Worm (Caenorhabditis elegans) whole organism, L4 larva: Measurements from ENCODE around the gene pir-1.

Source experiments
- D1046.2 ChIP-seq: fragments of 200-800 bp; sonication (Bioruptor generic); IDR thresholded peaks from 2 replicates; pipeline ENCODE4 v1.3.6; 2022; ENCODE audit warnings: missing genetic modification characterization, missing compliant biosample characterization
- F26F4.8 ChIP-seq: fragments of 200-800 bp; sonication (Bioruptor generic); conservative IDR thresholded peaks from 2 replicates; pipeline ENCODE4 v1.3.6; 2022; ENCODE audit warnings: missing genetic modification characterization, missing compliant biosample characterization
- F44E2.7 ChIP-seq: fragments of 200-800 bp; sonication (Bioruptor generic); IDR thresholded peaks from 2 replicates; pipeline ENCODE4 v2.1.2; 2022; ENCODE audit warnings: missing genetic modification characterization, missing compliant biosample characterization
- T20F7.1 ChIP-seq: fragments of 200-800 bp; sonication (Bioruptor generic); optimal IDR thresholded peaks from 2 replicates; lab custom pipeline; 2018; ENCODE audit warnings: mild to moderate bottlenecking, missing genetic modification characterization, missing compliant biosample characterization
- Y48G9A.11 ChIP-seq: fragments of 200-800 bp; sonication (Bioruptor generic); IDR thresholded peaks from 2 replicates; pipeline ENCODE4 v1.3.6; 2022; ENCODE audit warnings: missing genetic modification reagents, missing genetic modification characterization, missing compliant biosample characterization
- Y5F2A.4 ChIP-seq: fragments of 200-800 bp; sonication (Bioruptor generic); optimal IDR thresholded peaks from 2 replicates; lab custom pipeline; 2018; ENCODE audit warnings: mild to moderate bottlenecking, missing genetic modification characterization, missing compliant biosample characterization
- Y75B8A.6 ChIP-seq: fragments of 200-800 bp; sonication (Bioruptor generic); IDR thresholded peaks from 2 replicates; pipeline ENCODE4 v1.3.6; 2022; ENCODE audit warnings: missing genetic modification reagents, missing genetic modification characterization, missing compliant biosample characterization
- ZK337.2 ChIP-seq: fragments of 200-800 bp; sonication (Bioruptor generic); IDR thresholded peaks from 2 replicates; pipeline ENCODE4 v1.3.6; 2022; ENCODE audit warnings: missing genetic modification reagents, missing genetic modification characterization, missing compliant biosample characterization
- ZK546.5 ChIP-seq, 2 experiments: sonication (generic microtip); optimal IDR thresholded peaks; 2 replicates each; lab custom pipeline; 2017; ENCODE audit warnings: missing biosample characterization in 2 of 2, missing genetic modification characterization in 2 of 2
- ama-1 ChIP-seq: fragments of 150-350 bp; optimal IDR thresholded peaks from 2 replicates; lab custom pipeline; 2014; ENCODE audit warnings: inconsistent platforms, mixed read lengths
- arid-1 ChIP-seq: fragments of 200-800 bp; sonication (Bioruptor generic); conservative IDR thresholded peaks from 2 replicates; pipeline ENCODE4 v1.3.6; 2022; ENCODE audit warnings: missing genetic modification reagents, missing genetic modification characterization, missing compliant biosample characterization
- attf-4 ChIP-seq: sonication (generic microtip); optimal IDR thresholded peaks from 3 replicates; lab custom pipeline; 2017; ENCODE audit warnings: missing biosample characterization, missing genetic modification characterization
- ceh-28 ChIP-seq: fragments of 150-350 bp; optimal IDR thresholded peaks from 2 replicates; lab custom pipeline; 2014; ENCODE audit warnings: missing biosample characterization, missing genetic modification reagents, missing genetic modification characterization
- ceh-32 ChIP-seq: sonication (generic microtip); optimal IDR thresholded peaks from 2 replicates; lab custom pipeline; 2016; ENCODE audit warnings: mild to moderate bottlenecking, missing genetic modification characterization, missing compliant biosample characterization; ENCODE audit not compliant: poor library complexity
- ceh-44 ChIP-seq: fragments of 200-800 bp; sonication (Bioruptor generic); IDR thresholded peaks from 2 replicates; pipeline ENCODE4 v1.3.6; 2022; ENCODE audit warnings: missing genetic modification reagents, missing genetic modification characterization, missing compliant biosample characterization
- ces-1 ChIP-seq: fragments of 150-350 bp; sonication (generic microtip); optimal IDR thresholded peaks from 4 replicates; lab custom pipeline; 2014; ENCODE audit warnings: missing biosample characterization, missing genetic modification reagents, missing genetic modification characterization
- daf-16 ChIP-seq, 3 experiments: sonication (generic microtip); optimal IDR thresholded peaks; 2 replicates each; lab custom pipeline; 2016 to 2017; ENCODE audit warnings: missing genetic modification characterization in 3 of 3, missing genetic modification reagents in 3 of 3, mild to moderate bottlenecking in 2 of 3, missing compliant biosample characterization in 2 of 3, missing biosample characterization in 1 of 3, moderate library complexity in 1 of 3
- dmd-6 ChIP-seq: fragments of 200-800 bp; sonication (Bioruptor generic); IDR thresholded peaks from 2 replicates; pipeline ENCODE4 v1.3.6; 2022; ENCODE audit warnings: missing genetic modification reagents, missing genetic modification characterization, missing compliant biosample characterization
- dmd-9 ChIP-seq: fragments of 200-800 bp; sonication (Bioruptor generic); IDR thresholded peaks from 2 replicates; pipeline ENCODE4 v1.3.6; 2022; ENCODE audit warnings: missing genetic modification reagents, missing genetic modification characterization, missing compliant biosample characterization
- duxl-1 ChIP-seq: sonication (generic microtip); optimal IDR thresholded peaks from 2 replicates; lab custom pipeline; 2016; ENCODE audit warnings: mild to moderate bottlenecking, missing genetic modification characterization, moderate library complexity, missing compliant biosample characterization; ENCODE audit not compliant: poor library complexity
- dve-1 ChIP-seq: sonication (generic microtip); optimal IDR thresholded peaks from 2 replicates; lab custom pipeline; 2017; ENCODE audit warnings: antibody characterized with exemption, mild to moderate bottlenecking, missing genetic modification characterization, missing compliant biosample characterization; ENCODE audit not compliant: insufficient read depth
- fos-1 ChIP-seq: fragments of 150-350 bp; optimal IDR thresholded peaks from 2 replicates; lab custom pipeline; 2014; ENCODE audit warnings: missing biosample characterization, missing genetic modification characterization
- hif-1 ChIP-seq, 2 experiments: sonication (generic microtip); optimal IDR thresholded peaks; 2 replicates each; lab custom pipeline; 2016 to 2017; ENCODE audit warnings: missing compliant biosample characterization in 2 of 2, missing genetic modification characterization in 2 of 2, missing genetic modification reagents in 2 of 2, missing genotype in 2 of 2, mild to moderate bottlenecking in 1 of 2
- jun-1 ChIP-seq: fragments of 150-350 bp; optimal IDR thresholded peaks from 2 replicates; lab custom pipeline; 2014; ENCODE audit warnings: missing biosample characterization, missing genetic modification reagents, missing genetic modification characterization
- lin-1 ChIP-seq: fragments of 200-800 bp; sonication (Bioruptor generic); IDR thresholded peaks from 2 replicates; pipeline ENCODE4 v1.3.6; 2022; ENCODE audit warnings: missing genetic modification reagents, missing genetic modification characterization, missing compliant biosample characterization
- lin-13 ChIP-seq: fragments of 150-350 bp; optimal IDR thresholded peaks from 2 replicates; lab custom pipeline; 2014; ENCODE audit warnings: missing biosample characterization, missing genetic modification reagents, missing genetic modification characterization
- lin-39 ChIP-seq: fragments of 150-350 bp; optimal IDR thresholded peaks from 2 replicates; lab custom pipeline; 2014; ENCODE audit warnings: missing biosample characterization, missing genetic modification reagents, missing genetic modification characterization
- lir-3 ChIP-seq: sonication (generic microtip); optimal IDR thresholded peaks from 2 replicates; lab custom pipeline; 2016; ENCODE audit warnings: mild to moderate bottlenecking, missing genetic modification characterization, missing compliant biosample characterization
- lsy-2 ChIP-seq, 2 experiments: fragments of 150-350 bp in 1 of 2; sonication (generic microtip) in 1 of 2; optimal IDR thresholded peaks; 2 replicates each; lab custom pipeline; 2014 to 2017; ENCODE audit warnings: missing biosample characterization in 2 of 2, missing genetic modification characterization in 2 of 2
- madf-5 ChIP-seq, 2 experiments: fragments of 200-800 bp; sonication (Bioruptor generic); IDR thresholded peaks; 2 replicates each; pipeline ENCODE4 v1.3.6; 2022; ENCODE audit warnings: missing compliant biosample characterization in 2 of 2, missing genetic modification characterization in 2 of 2
- madf-9 ChIP-seq: fragments of 200-800 bp; sonication (Bioruptor generic); conservative IDR thresholded peaks from 2 replicates; pipeline ENCODE4 v1.3.6; 2022; ENCODE audit warnings: missing genetic modification reagents, missing genetic modification characterization, missing compliant biosample characterization
- mdt-29 ChIP-seq: fragments of 200-800 bp; sonication (Bioruptor generic); IDR thresholded peaks from 2 replicates; pipeline ENCODE4 v1.3.6; 2022; ENCODE audit warnings: missing genetic modification reagents, missing genetic modification characterization, missing compliant biosample characterization
- mep-1 ChIP-seq: fragments of 150-350 bp; sonication (generic microtip); optimal IDR thresholded peaks from 3 replicates; lab custom pipeline; 2014; ENCODE audit warnings: missing biosample characterization, missing genetic modification characterization
- mes-2 ChIP-seq: sonication (generic microtip); optimal IDR thresholded peaks from 2 replicates; lab custom pipeline; 2016; ENCODE audit warnings: missing genotype, mild to moderate bottlenecking, missing genetic modification characterization, missing compliant biosample characterization; ENCODE audit not compliant: poor library complexity, severe bottlenecking
- nhr-11 ChIP-seq: fragments of 150-350 bp; optimal IDR thresholded peaks from 2 replicates; lab custom pipeline; 2014; ENCODE audit warnings: missing biosample characterization, missing genetic modification characterization
- nhr-111 ChIP-seq: fragments of 200-800 bp; sonication (Bioruptor generic); optimal IDR thresholded peaks from 2 replicates; lab custom pipeline; 2018; ENCODE audit warnings: mild to moderate bottlenecking, missing genetic modification characterization, missing compliant biosample characterization
- nhr-25 ChIP-seq: sonication (generic microtip); optimal IDR thresholded peaks from 2 replicates; lab custom pipeline; 2017; ENCODE audit warnings: missing genetic modification characterization, mild to moderate bottlenecking, missing compliant biosample characterization, antibody characterized with exemption, moderate library complexity, borderline replicate concordance; ENCODE audit not compliant: insufficient read depth
- nhr-41 ChIP-seq: fragments of 200-800 bp; sonication (Bioruptor generic); IDR thresholded peaks from 2 replicates; pipeline ENCODE4 v1.3.6; 2022; ENCODE audit warnings: missing genetic modification reagents, missing genetic modification characterization, missing compliant biosample characterization
- nhr-42 ChIP-seq: fragments of 200-800 bp; sonication (Bioruptor generic); IDR thresholded peaks from 2 replicates; pipeline ENCODE4 v1.3.6; 2022; ENCODE audit warnings: missing genetic modification characterization, missing compliant biosample characterization
- nhr-6 ChIP-seq: fragments of 150-350 bp; optimal IDR thresholded peaks from 2 replicates; lab custom pipeline; 2014; ENCODE audit warnings: missing biosample characterization, missing genetic modification characterization
- php-3 ChIP-seq: fragments of 200-800 bp; sonication (Bioruptor generic); IDR thresholded peaks from 2 replicates; pipeline ENCODE4 v1.3.6; 2022; ENCODE audit warnings: missing genetic modification reagents, missing genetic modification characterization, missing compliant biosample characterization
- pqm-1 ChIP-seq: sonication (generic microtip); optimal IDR thresholded peaks from 2 replicates; lab custom pipeline; 2017; ENCODE audit warnings: missing biosample characterization, missing genetic modification characterization
- saeg-2 ChIP-seq: fragments of 200-800 bp; sonication (Bioruptor generic); IDR thresholded peaks from 2 replicates; pipeline ENCODE4 v1.3.6; 2022; ENCODE audit warnings: missing genetic modification reagents, missing genetic modification characterization, missing compliant biosample characterization
- sdz-12 ChIP-seq: fragments of 200-800 bp; sonication (Bioruptor generic); optimal IDR thresholded peaks from 2 replicates; lab custom pipeline; 2018; ENCODE audit warnings: mild to moderate bottlenecking, missing genetic modification characterization, missing compliant biosample characterization
- tag-97 ChIP-seq: fragments of 200-800 bp; sonication (Bioruptor generic); IDR thresholded peaks from 2 replicates; pipeline ENCODE4 v1.3.6; 2022; ENCODE audit warnings: missing genetic modification characterization, missing compliant biosample characterization
- tra-1 ChIP-seq: fragments of 200-800 bp; sonication (Bioruptor generic); IDR thresholded peaks from 2 replicates; pipeline ENCODE4 v1.3.6; 2022; ENCODE audit warnings: missing genetic modification reagents, missing genetic modification characterization, missing compliant biosample characterization
- unc-39 ChIP-seq: sonication (generic microtip); optimal IDR thresholded peaks from 2 replicates; lab custom pipeline; 2017; ENCODE audit warnings: missing biosample characterization, missing genetic modification characterization
- unc-62 ChIP-seq, 3 experiments: fragments of 150-350 bp in 1 of 3; sonication (generic microtip); optimal IDR thresholded peaks in 2 of 3; peaks in 1 of 3; 1 replicate in 1 of 3; 2 replicates in 2 of 3; lab custom pipeline; 2014 to 2017; ENCODE audit warnings: missing biosample characterization in 3 of 3, missing genetic modification characterization in 3 of 3, missing genetic modification reagents in 3 of 3, missing genotype in 1 of 3
- zag-1 ChIP-seq: fragments of 150-350 bp; optimal IDR thresholded peaks from 2 replicates; lab custom pipeline; 2014; ENCODE audit warnings: missing biosample characterization, missing genetic modification characterization
- zfp-3 ChIP-seq: fragments of 200-800 bp; sonication (Bioruptor generic); conservative IDR thresholded peaks from 2 replicates; pipeline ENCODE4 v1.3.6; 2022; ENCODE audit warnings: missing genetic modification reagents, missing genetic modification characterization, missing compliant biosample characterization

Gene pir-1

ce11 chrII:9177080-9177479 is at the start of gene pir-1, which contains the start of gene sec-5:
TSS of gene pir-1 (plus strand) at chrII:9177300.
TSS of gene sec-5 (minus strand) at chrII:9177152.
- TF ChIP-seq saeg-2 (no peak), lsy-2 (tag; optimal IDR thresholded peaks at IDR 0.05; lab: Kevin White, UChicago) (peak in 1 of 2 experiments; percentile 72), ZK337.2 (GFP tag; lab: Robert Waterston, UW) (no peak), lin-1 (GFP tag; lab: Robert Waterston, UW) (no peak), tag-97 (GFP tag; lab: Robert Waterston, UW) (no peak), nhr-41 (no peak), nhr-42 (GFP tag; lab: Robert Waterston, UW) (no peak), mes-2 (tag; lab: Kevin White, UChicago) (peak; percentile 78), ceh-44 (GFP tag; lab: Robert Waterston, UW) (no peak), dmd-9 (GFP tag; lab: Robert Waterston, UW) (no peak), ama-1 (lab: Kevin White, UChicago) (no peak), tra-1 (GFP tag; lab: Robert Waterston, UW) (no peak), zfp-3 (GFP tag; lab: Robert Waterston, UW) (no peak), nhr-11 (tag; lab: Kevin White, UChicago) (no peak), dve-1 (tag; lab: Kevin White, UChicago) (peak; percentile 15), mdt-29 (GFP tag; lab: Robert Waterston, UW) (no peak), unc-39 (tag; lab: Kevin White, UChicago) (no peak), jun-1 (tag; lab: Kevin White, UChicago) (no peak), lir-3 (no peak), D1046.2 (GFP tag; lab: Robert Waterston, UW) (no peak), ces-1 (GFP tag; lab: Kevin White, UChicago) (no peak), fos-1 (tag; lab: Kevin White, UChicago) (no peak), pqm-1 (tag; lab: Kevin White, UChicago) (no peak), nhr-6 (tag; lab: Kevin White, UChicago) (no peak), nhr-111 (GFP tag; lab: Kevin White, UChicago) (no peak), php-3 (no peak), ceh-32 (no peak), ceh-28 (tag; lab: Kevin White, UChicago) (no peak), lin-39 (tag; lab: Kevin White, UChicago) (no peak), arid-1 (GFP tag; lab: Robert Waterston, UW) (no peak), sdz-12 (GFP tag; lab: Kevin White, UChicago) (no peak), Y5F2A.4 (GFP tag; lab: Kevin White, UChicago) (no peak), mep-1 (no peak), zag-1 (no peak), duxl-1 (tag; lab: Kevin White, UChicago) (no peak), madf-5 (GFP tag; IDR thresholded peaks at IDR 0.05; lab: Robert Waterston, UW) (no peak), madf-9 (no peak), Y48G9A.11 (GFP tag; lab: Robert Waterston, UW) (peak; percentile 91), ZK546.5 (tag; optimal IDR thresholded peaks at IDR 0.05; lab: Kevin White, UChicago) (no peak), T20F7.1 (GFP tag; lab: Kevin White, UChicago) (peak; percentile 98), F26F4.8 (GFP tag; lab: Robert Waterston, UW) (no peak), nhr-25 (tag; lab: Kevin White, UChicago) (no peak), daf-16 (GFP tag; optimal IDR thresholded peaks at IDR 0.05; lab: Kevin White, UChicago) (no peak), daf-16 (tag; optimal IDR thresholded peaks at IDR 0.05; lab: Kevin White, UChicago) (peak; percentile 46), dmd-6 (no peak), hif-1 (tag; optimal IDR thresholded peaks at IDR 0.05; lab: Kevin White, UChicago) (no peak), lin-13 (no peak), unc-62 (GFP tag; optimal IDR thresholded peaks at IDR 0.05 in 1 of 2; lab: Kevin White, UChicago) (no peak), unc-62 (tag; optimal IDR thresholded peaks at IDR 0.05; lab: Kevin White, UChicago) (no peak), Y75B8A.6 (GFP tag; lab: Robert Waterston, UW) (no peak), attf-4 (no peak), F44E2.7 (no peak)
